Worm (Caenorhabditis elegans) whole organism, mixed stage, embryonic: ENCODE results near the gene arrd-6.

Source experiments
- M03D4.4 ChIP-seq: sonication (generic microtip); optimal IDR thresholded peaks from 2 replicates; lab custom pipeline; 2017; ENCODE audit warnings: mild to moderate bottlenecking, missing genetic modification characterization, missing compliant biosample characterization
- elt-1 ChIP-seq: sonication (generic microtip); optimal IDR thresholded peaks from 2 replicates; lab custom pipeline; 2017; ENCODE audit warnings: missing genetic modification characterization, mild to moderate bottlenecking, missing compliant biosample characterization, antibody characterized with exemption, moderate library complexity, borderline replicate concordance; ENCODE audit not compliant: insufficient read depth
- mab-5 ChIP-seq: fragments of 150-350 bp; optimal IDR thresholded peaks from 2 replicates; lab custom pipeline; 2014; ENCODE audit warnings: missing biosample characterization, missing genetic modification characterization
- mep-1 ChIP-seq: fragments of 150-350 bp; optimal IDR thresholded peaks from 2 replicates; lab custom pipeline; 2017; ENCODE audit warnings: missing biosample characterization, missing genetic modification reagents, missing genetic modification characterization, inconsistent platforms
- nhr-237 ChIP-seq: fragments of 150-350 bp; optimal IDR thresholded peaks from 2 replicates; lab custom pipeline; 2014; ENCODE audit warnings: missing biosample characterization, missing genetic modification characterization
- pha-4 ChIP-seq: fragments of 150-350 bp; optimal IDR thresholded peaks from 2 replicates; lab custom pipeline; 2018; ENCODE audit warnings: missing biosample characterization, missing genetic modification reagents, missing genetic modification characterization
- unc-62 ChIP-seq: fragments of 150-350 bp; optimal IDR thresholded peaks from 2 replicates; lab custom pipeline; 2014; ENCODE audit warnings: missing biosample characterization, missing genetic modification reagents, missing genetic modification characterization
- zip-8 ChIP-seq: fragments of 150-350 bp; optimal IDR thresholded peaks from 2 replicates; lab custom pipeline; 2014; ENCODE audit warnings: missing biosample characterization, missing genetic modification characterization

- no peak for TF ChIP-seq unc-62 (GFP tag; lab: Kevin White, UChicago)
- no peak for TF ChIP-seq elt-1
- no peak for TF ChIP-seq nhr-237 (tag; lab: Kevin White, UChicago)
- TF ChIP-seq mab-5 (tag; lab: Kevin White, UChicago) = no peak
- no peak for TF ChIP-seq mep-1 (tag; lab: Kevin White, UChicago)
- TF ChIP-seq M03D4.4 (tag; lab: Kevin White, UChicago) = no peak
- TF ChIP-seq zip-8 (tag; lab: Kevin White, UChicago) = no peak
- TF ChIP-seq pha-4 (tag; lab: Kevin White, UChicago) = no peak
Observed at ce11 chrII:11177376-11177775, 34.8 kb downstream of the arrd-6 start, which contains the start of gene F37H8.6.
